Worm (Caenorhabditis elegans) whole organism, L4 larva: ENCODE measurements around the gene F53E4.1.

Experiments
- egl-43 ChIP-seq: fragments of 200-800 bp; sonication (Bioruptor generic); IDR thresholded peaks from 2 replicates; pipeline ENCODE4 v1.3.6; 2022; ENCODE audit warnings: missing genetic modification reagents, missing genetic modification characterization, missing compliant biosample characterization
- fkh-10 ChIP-seq: fragments of 150-350 bp; optimal IDR thresholded peaks from 2 replicates; lab custom pipeline; 2014; ENCODE audit warnings: missing biosample characterization, missing genetic modification reagents, missing genetic modification characterization
- fos-1 ChIP-seq: fragments of 150-350 bp; optimal IDR thresholded peaks from 2 replicates; lab custom pipeline; 2014; ENCODE audit warnings: missing biosample characterization, missing genetic modification characterization
- lsy-2 ChIP-seq, 2 experiments: fragments of 150-350 bp in 1 of 2; sonication (generic microtip) in 1 of 2; optimal IDR thresholded peaks; 2 replicates each; lab custom pipeline; 2014 to 2017; ENCODE audit warnings: missing biosample characterization in 2 of 2, missing genetic modification characterization in 2 of 2

DNA sequence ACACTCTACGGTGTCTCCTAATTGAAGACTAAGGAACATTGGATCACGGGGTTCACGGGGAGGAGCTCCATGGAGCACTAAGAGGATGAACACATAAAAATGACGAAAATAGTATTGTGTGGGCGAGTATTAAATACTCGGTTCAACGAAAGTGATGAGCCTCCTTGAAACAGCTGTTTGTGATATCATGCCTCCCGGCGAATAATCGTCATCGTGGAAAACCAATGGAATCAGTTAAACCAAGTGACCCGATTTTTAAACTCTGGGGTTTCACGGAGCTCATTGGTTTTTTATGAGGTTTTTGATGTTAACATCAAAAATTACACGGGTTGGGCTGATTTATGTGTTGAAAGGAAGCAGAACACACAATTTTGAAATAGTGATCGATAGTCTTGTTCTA, 6.5 kb downstream of the F53E4.1 start:
- TF ChIP-seq fos-1 (no peak), egl-43 (no peak), fkh-10 (no peak), lsy-2 (tag; optimal IDR thresholded peaks at IDR 0.05; lab: Kevin White, UChicago) (no peak)
